Worm (Caenorhabditis elegans) whole organism, young adult: Measurements from ENCODE around the gene ttn-1.

Experiments
- B0019.2 ChIP-seq: fragments of 200-800 bp; sonication (Bioruptor generic); conservative IDR thresholded peaks from 2 replicates; pipeline ENCODE4 v1.3.6; 2022; ENCODE audit warnings: missing genetic modification reagents, missing genetic modification characterization, missing compliant biosample characterization
- B0336.3 ChIP-seq: fragments of 200-800 bp; sonication (Bioruptor generic); IDR thresholded peaks from 2 replicates; pipeline ENCODE4 v1.3.6; 2022; ENCODE audit warnings: missing genetic modification characterization, missing compliant biosample characterization
- C06A6.2 ChIP-seq: fragments of 200-800 bp; sonication (Bioruptor generic); conservative IDR thresholded peaks from 2 replicates; pipeline ENCODE4 v1.3.6; 2022; ENCODE audit warnings: missing genetic modification characterization, missing compliant biosample characterization
- F22D6.2 ChIP-seq: sonication (generic microtip); optimal IDR thresholded peaks from 2 replicates; lab custom pipeline; 2016; ENCODE audit warnings: mild to moderate bottlenecking, missing genetic modification characterization, missing compliant biosample characterization
- F23B12.7 ChIP-seq: sonication (generic microtip); optimal IDR thresholded peaks from 2 replicates; lab custom pipeline; 2017; ENCODE audit warnings: missing genetic modification characterization, mild to moderate bottlenecking, missing compliant biosample characterization, antibody characterized with exemption, moderate library complexity; ENCODE audit not compliant: insufficient read depth
- K11D2.4 ChIP-seq: fragments of 200-800 bp; sonication (Bioruptor generic); IDR thresholded peaks from 2 replicates; pipeline ENCODE4 v1.3.6; 2022; ENCODE audit warnings: missing genetic modification reagents, missing genetic modification characterization, missing compliant biosample characterization
- T07F8.4 ChIP-seq: sonication (generic microtip); optimal IDR thresholded peaks from 2 replicates; lab custom pipeline; 2016; ENCODE audit warnings: mild to moderate bottlenecking, missing genetic modification characterization, moderate library complexity, missing compliant biosample characterization
- T26A5.8 ChIP-seq: sonication (generic microtip); optimal IDR thresholded peaks from 2 replicates; lab custom pipeline; 2016; ENCODE audit warnings: missing genetic modification characterization, missing compliant biosample characterization
- aptf-2 ChIP-seq: fragments of 200-800 bp; sonication (Bioruptor generic); conservative IDR thresholded peaks from 2 replicates; pipeline ENCODE4 v1.3.6; 2022; ENCODE audit warnings: missing genetic modification reagents, missing genetic modification characterization, missing compliant biosample characterization
- aptf-3 ChIP-seq: fragments of 200-800 bp; sonication (Bioruptor generic); IDR thresholded peaks from 2 replicates; pipeline ENCODE4 v1.3.6; 2022; ENCODE audit warnings: missing genetic modification characterization, missing compliant biosample characterization
- atf-7 ChIP-seq: sonication (generic microtip); optimal IDR thresholded peaks from 2 replicates; lab custom pipeline; 2017; ENCODE audit warnings: mild to moderate bottlenecking, missing genetic modification characterization, missing compliant biosample characterization
- cebp-1 ChIP-seq, 2 experiments: fragments of 200-800 bp in 1 of 2; sonication (Bioruptor generic) in 1 of 2; sonication (generic microtip) in 1 of 2; IDR thresholded peaks in 1 of 2; optimal IDR thresholded peaks in 1 of 2; 2 replicates each; pipeline versions ENCODE4 v1.3.6 to Lab custom; 2017 to 2022; ENCODE audit warnings: missing compliant biosample characterization in 2 of 2, missing genetic modification characterization in 2 of 2, mild to moderate bottlenecking in 1 of 2, missing genetic modification reagents in 1 of 2, moderate library complexity in 1 of 2
- cebp-2 ChIP-seq: fragments of 200-800 bp; sonication (Bioruptor generic); IDR thresholded peaks from 2 replicates; pipeline ENCODE4 v1.3.6; 2022; ENCODE audit warnings: missing genetic modification characterization, missing compliant biosample characterization
- ceh-40 ChIP-seq: fragments of 200-800 bp; sonication (Bioruptor generic); IDR thresholded peaks from 2 replicates; pipeline ENCODE4 v1.3.6; 2022; ENCODE audit warnings: missing genetic modification characterization, missing compliant biosample characterization
- ceh-79 ChIP-seq: sonication (generic microtip); optimal IDR thresholded peaks from 2 replicates; lab custom pipeline; 2017; ENCODE audit warnings: mild to moderate bottlenecking, missing genetic modification characterization, missing compliant biosample characterization
- dox-1 ChIP-seq: fragments of 200-800 bp; sonication (Bioruptor generic); IDR thresholded peaks from 2 replicates; pipeline ENCODE4 v1.3.6; 2022; ENCODE audit warnings: missing genetic modification reagents, missing genetic modification characterization, missing compliant biosample characterization
- egl-18 ChIP-seq: fragments of 200-800 bp; sonication (Bioruptor generic); IDR thresholded peaks from 2 replicates; pipeline ENCODE4 v1.3.6; 2022; ENCODE audit warnings: missing genetic modification reagents, missing genetic modification characterization, missing compliant biosample characterization
- egl-44 ChIP-seq: fragments of 200-800 bp; sonication (Bioruptor generic); IDR thresholded peaks from 2 replicates; pipeline ENCODE4 v1.3.6; 2022; ENCODE audit warnings: missing genetic modification reagents, missing genetic modification characterization, missing compliant biosample characterization
- ets-4 ChIP-seq: fragments of 200-800 bp; sonication (Bioruptor generic); optimal IDR thresholded peaks from 2 replicates; lab custom pipeline; 2018; ENCODE audit warnings: mild to moderate bottlenecking, missing genetic modification characterization, missing compliant biosample characterization
- gei-17 ChIP-seq: fragments of 200-800 bp; sonication (Bioruptor generic); optimal IDR thresholded peaks from 2 replicates; lab custom pipeline; 2018; ENCODE audit warnings: mild to moderate bottlenecking, missing genetic modification characterization, missing compliant biosample characterization
- hsf-1 ChIP-seq: fragments of 200-800 bp; sonication (Bioruptor generic); IDR thresholded peaks from 2 replicates; pipeline ENCODE4 v1.3.6; 2022; ENCODE audit warnings: missing genetic modification reagents, missing genetic modification characterization, missing compliant biosample characterization
- lag-1 ChIP-seq: fragments of 200-800 bp; sonication (Bioruptor generic); IDR thresholded peaks from 2 replicates; pipeline ENCODE4 v1.3.6; 2022; ENCODE audit warnings: missing genetic modification reagents, missing genetic modification characterization, missing compliant biosample characterization
- let-607 ChIP-seq, 2 experiments: fragments of 200-800 bp in 1 of 2; sonication (Bioruptor generic) in 1 of 2; sonication (generic microtip) in 1 of 2; optimal IDR thresholded peaks; 2 replicates each; lab custom pipeline; 2016 to 2018; ENCODE audit warnings: mild to moderate bottlenecking in 2 of 2, missing compliant biosample characterization in 2 of 2, missing genetic modification characterization in 2 of 2, moderate library complexity in 2 of 2, missing genotype in 1 of 2
- lin-40 ChIP-seq: sonication (generic microtip); optimal IDR thresholded peaks from 2 replicates; lab custom pipeline; 2016; ENCODE audit warnings: missing genetic modification characterization, mild to moderate bottlenecking, missing compliant biosample characterization, missing genotype, missing genetic modification reagents
- lir-1 ChIP-seq: fragments of 200-800 bp; sonication (Bioruptor generic); conservative IDR thresholded peaks from 2 replicates; pipeline ENCODE4 v1.3.6; 2022; ENCODE audit warnings: missing genetic modification reagents, missing genetic modification characterization, missing compliant biosample characterization
- lsl-1 ChIP-seq: fragments of 200-800 bp; sonication (Bioruptor generic); optimal IDR thresholded peaks from 2 replicates; lab custom pipeline; 2018; ENCODE audit warnings: mild to moderate bottlenecking, missing genetic modification characterization, moderate library complexity, missing compliant biosample characterization
- lsy-27 ChIP-seq: sonication (generic microtip); optimal IDR thresholded peaks from 2 replicates; lab custom pipeline; 2017; ENCODE audit warnings: missing genetic modification characterization, mild to moderate bottlenecking, missing compliant biosample characterization, antibody characterized with exemption, missing genotype, borderline replicate concordance; ENCODE audit not compliant: insufficient read depth
- madf-10 ChIP-seq: sonication (generic microtip); optimal IDR thresholded peaks from 2 replicates; lab custom pipeline; 2016; ENCODE audit warnings: mild to moderate bottlenecking, missing genetic modification characterization, missing compliant biosample characterization
- madf-3 ChIP-seq: fragments of 200-800 bp; sonication (Bioruptor generic); IDR thresholded peaks from 2 replicates; pipeline ENCODE4 v1.3.6; 2022; ENCODE audit warnings: missing genetic modification reagents, missing genetic modification characterization, missing compliant biosample characterization
- mel-28 ChIP-seq: sonication (generic microtip); optimal IDR thresholded peaks from 2 replicates; lab custom pipeline; 2016; ENCODE audit warnings: borderline replicate concordance, mild to moderate bottlenecking, missing genetic modification characterization, missing compliant biosample characterization
- mes-4 ChIP-seq: sonication (generic microtip); optimal IDR thresholded peaks from 2 replicates; lab custom pipeline; 2016; ENCODE audit warnings: missing genotype, missing genetic modification characterization, missing compliant biosample characterization
- mxl-1 ChIP-seq: sonication (generic microtip); optimal IDR thresholded peaks from 2 replicates; lab custom pipeline; 2016; ENCODE audit warnings: missing genetic modification characterization, missing compliant biosample characterization
- nfya-2 ChIP-seq: fragments of 200-800 bp; sonication (Bioruptor generic); IDR thresholded peaks from 2 replicates; pipeline ENCODE4 v1.3.6; 2022; ENCODE audit warnings: missing genetic modification reagents, missing genetic modification characterization, missing compliant biosample characterization
- nfyb-1 ChIP-seq: fragments of 200-800 bp; sonication (Bioruptor generic); IDR thresholded peaks from 2 replicates; pipeline ENCODE4 v1.3.6; 2022; ENCODE audit warnings: missing genetic modification reagents, missing genetic modification characterization, missing compliant biosample characterization
- nhr-120 ChIP-seq: fragments of 200-800 bp; sonication (Bioruptor generic); IDR thresholded peaks from 2 replicates; pipeline ENCODE4 v1.3.6; 2022; ENCODE audit warnings: missing genetic modification characterization, missing compliant biosample characterization
- nhr-80 ChIP-seq: sonication (generic microtip); optimal IDR thresholded peaks from 2 replicates; lab custom pipeline; 2016; ENCODE audit warnings: missing genetic modification characterization, missing compliant biosample characterization
- nhr-90 ChIP-seq: sonication (generic microtip); optimal IDR thresholded peaks from 2 replicates; lab custom pipeline; 2016; ENCODE audit warnings: missing genotype, mild to moderate bottlenecking, missing genetic modification characterization, missing compliant biosample characterization
- pbrm-1 ChIP-seq: fragments of 200-800 bp; sonication (Bioruptor generic); IDR thresholded peaks from 2 replicates; pipeline ENCODE4 v1.3.6; 2022; ENCODE audit warnings: missing genetic modification reagents, missing genetic modification characterization, missing compliant biosample characterization
- rcor-1 ChIP-seq: fragments of 200-800 bp; sonication (Bioruptor generic); IDR thresholded peaks from 2 replicates; pipeline ENCODE4 v1.3.6; 2022; ENCODE audit warnings: missing genetic modification reagents, missing genetic modification characterization, missing compliant biosample characterization
- sea-2 ChIP-seq: fragments of 200-800 bp; sonication (Bioruptor generic); IDR thresholded peaks from 2 replicates; pipeline ENCODE4 v1.3.6; 2022; ENCODE audit warnings: missing genetic modification characterization, missing compliant biosample characterization
- snpc-4 ChIP-seq, 5 experiments: fragments of 150-350 bp in 1 of 5; sonication (generic microtip) in 4 of 5; optimal IDR thresholded peaks; 2 replicates each; lab custom pipeline; 2014 to 2018; ENCODE audit warnings: missing genetic modification characterization in 5 of 5, missing biosample characterization in 3 of 5, antibody characterized with exemption in 2 of 5, mild to moderate bottlenecking in 2 of 5, missing compliant biosample characterization in 2 of 5, missing genotype in 2 of 5, moderate library complexity in 2 of 5, missing genetic modification reagents in 1 of 5
- somi-1 ChIP-seq: fragments of 200-800 bp; sonication (Bioruptor generic); optimal IDR thresholded peaks from 2 replicates; lab custom pipeline; 2018; ENCODE audit warnings: mild to moderate bottlenecking, missing genetic modification characterization, missing compliant biosample characterization
- tbp1 ChIP-seq: fragments of 200-800 bp; sonication (Bioruptor generic); optimal IDR thresholded peaks from 2 replicates; lab custom pipeline; 2018; ENCODE audit warnings: mild to moderate bottlenecking, missing genetic modification characterization, missing compliant biosample characterization
- unc-62 ChIP-seq: fragments of 150-350 bp; optimal IDR thresholded peaks from 2 replicates; lab custom pipeline; 2014; ENCODE audit warnings: missing biosample characterization, missing genetic modification reagents, missing genetic modification characterization
- zfh-2 ChIP-seq: fragments of 200-800 bp; sonication (Bioruptor generic); conservative IDR thresholded peaks from 2 replicates; pipeline ENCODE4 v1.3.6; 2022; ENCODE audit warnings: missing genetic modification reagents, missing genetic modification characterization, missing compliant biosample characterization
- ztf-18 ChIP-seq: sonication (generic microtip); optimal IDR thresholded peaks from 2 replicates; lab custom pipeline; 2016; ENCODE audit warnings: missing genotype, mild to moderate bottlenecking, missing genetic modification characterization, missing compliant biosample characterization

ttn-1 gene

ce11 chrV:6230629-6231229 lies 28.3 kb upstream of the ttn-1 start (continued):
- no peak for TF ChIP-seq lir-1 (GFP tag; lab: Robert Waterston, UW)
- no peak for TF ChIP-seq F23B12.7 (tag; lab: Kevin White, UChicago)
- no peak for TF ChIP-seq F22D6.2 (tag; lab: Kevin White, UChicago)
- no peak for TF ChIP-seq T26A5.8
- no peak for TF ChIP-seq mes-4
- no peak for TF ChIP-seq C06A6.2 (GFP tag; lab: Robert Waterston, UW)
- no peak for TF ChIP-seq ceh-40 (GFP tag; lab: Robert Waterston, UW)
- no peak for TF ChIP-seq hsf-1 (GFP tag; lab: Robert Waterston, UW)
- TF ChIP-seq T07F8.4: no peak
- TF ChIP-seq aptf-2 (GFP tag; lab: Robert Waterston, UW): no peak
- no peak for TF ChIP-seq nfyb-1
- TF ChIP-seq madf-3 (GFP tag; lab: Robert Waterston, UW): no peak
- peak; percentile 40; the same call in 1 of the 2 replicates for TF ChIP-seq dox-1 (GFP tag; lab: Robert Waterston, UW)
- TF ChIP-seq nfya-2 (GFP tag; lab: Robert Waterston, UW): no peak
- TF ChIP-seq ets-4: peak; percentile 55
- TF ChIP-seq zfh-2: 0 out of 2 replicates have a peak, but pooled peaks have one; percentile 22
- no peak for TF ChIP-seq mxl-1
- no peak for TF ChIP-seq lsy-27 (tag; lab: Kevin White, UChicago)
- TF ChIP-seq lag-1 (GFP tag; lab: Robert Waterston, UW): no peak
- no peak for TF ChIP-seq B0019.2

ce11 chrV:6229457-6229949 lies 27.1 kb upstream of the ttn-1 start:
- peak; percentile 53 for TF ChIP-seq K11D2.4 (GFP tag; lab: Robert Waterston, UW)
- TF ChIP-seq ztf-18 (tag; lab: Kevin White, UChicago): peak; percentile 1
- TF ChIP-seq somi-1: peak; percentile 83
- peak; percentile 66 for TF ChIP-seq nhr-90 (tag; lab: Kevin White, UChicago)
- peak; percentile 80 for TF ChIP-seq lin-40 (tag; lab: Kevin White, UChicago)
- TF ChIP-seq ceh-79 (tag; lab: Kevin White, UChicago): no peak
- TF ChIP-seq let-607 (tag; optimal IDR thresholded peaks at IDR 0.05; lab: Kevin White, UChicago): peak; percentile 11 to 80
- TF ChIP-seq nhr-120 (GFP tag; lab: Robert Waterston, UW): no peak
- TF ChIP-seq pbrm-1 (GFP tag; lab: Robert Waterston, UW): peak; percentile 21; the same call in 1 of the 2 replicates
- TF ChIP-seq unc-62 (GFP tag; lab: Kevin White, UChicago): peak; percentile 65
- no peak for TF ChIP-seq mel-28 (tag; lab: Kevin White, UChicago)
- no peak for TF ChIP-seq rcor-1
- TF ChIP-seq tbp1 (GFP tag; lab: Kevin White, UChicago): peak; percentile 39
- 0 out of 2 replicates have a peak, but pooled peaks have one; percentile 32 for TF ChIP-seq lir-1 (GFP tag; lab: Robert Waterston, UW)
- TF ChIP-seq lag-1 (GFP tag; lab: Robert Waterston, UW): no peak
- peak; percentile 3 for TF ChIP-seq gei-17 (GFP tag; lab: Kevin White, UChicago)
- TF ChIP-seq cebp-2 (GFP tag; lab: Robert Waterston, UW): no peak
- TF ChIP-seq B0336.3 (GFP tag; lab: Robert Waterston, UW): peak; percentile 62; the same call in 1 of the 2 replicates
- TF ChIP-seq nfyb-1: peak; percentile 64
- no peak for TF ChIP-seq egl-18
- peak; percentile 97 for TF ChIP-seq madf-10 (tag; lab: Kevin White, UChicago)
- no peak for TF ChIP-seq sea-2 (GFP tag; lab: Robert Waterston, UW)
- TF ChIP-seq lsl-1: peak; percentile 11
- TF ChIP-seq nhr-80 (tag; lab: Kevin White, UChicago): peak; percentile 98
- no peak for TF ChIP-seq snpc-4 (GFP tag; optimal IDR thresholded peaks at IDR 0.05; lab: Kevin White, UChicago)
- peak in 3 of 4 experiments; percentile 35 to 54 (median 53) for TF ChIP-seq snpc-4 (tag; optimal IDR thresholded peaks at IDR 0.05; lab: Kevin White, UChicago)
- no peak; the same call in 1 of the 2 replicates for TF ChIP-seq egl-44 (GFP tag; lab: Robert Waterston, UW)
- TF ChIP-seq F22D6.2 (tag; lab: Kevin White, UChicago): peak; percentile 78
- TF ChIP-seq atf-7 (tag; lab: Kevin White, UChicago): peak; percentile 87
- no peak for TF ChIP-seq aptf-3 (GFP tag; lab: Robert Waterston, UW)
- TF ChIP-seq cebp-1 (GFP tag; IDR thresholded peaks at IDR 0.05; lab: Robert Waterston, UW): no peak
- peak; percentile 67 for TF ChIP-seq cebp-1 (tag; optimal IDR thresholded peaks at IDR 0.05; lab: Kevin White, UChicago)
